Worm (Caenorhabditis elegans): ENCODE results near the gene W02D7.4.

DNA sequence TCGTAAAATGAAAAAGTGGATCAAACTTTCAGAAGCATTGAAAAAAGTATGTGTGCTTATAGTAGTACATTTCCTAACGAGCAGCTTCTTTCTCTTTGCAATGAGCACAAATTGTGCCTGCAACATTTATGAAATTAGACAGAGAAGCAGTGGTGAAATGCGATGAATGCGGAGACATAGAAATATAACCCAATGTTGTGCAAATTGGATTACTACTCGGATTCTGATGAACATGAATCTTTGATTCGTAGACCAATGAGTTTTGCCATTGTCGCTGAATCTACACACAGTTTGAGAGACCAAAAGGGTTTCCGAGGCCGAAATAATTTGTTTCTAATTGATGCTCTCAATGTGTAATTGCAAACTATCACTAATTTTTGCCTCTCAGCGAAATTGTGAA, 43.5 kb downstream of the W02D7.4 start:
- TF ChIP-seq tab-1 (GFP tag; IDR thresholded peaks at IDR 0.05) = no peak
- no peak for TF ChIP-seq klf-2 (GFP tag; conservative IDR thresholded peaks at IDR 0.05)
- TF ChIP-seq med-1 (GFP tag; optimal IDR thresholded peaks at IDR 0.05; ENCODE audit: insufficient read depth) = no peak
- no peak for TF ChIP-seq ref-1 (GFP tag; conservative IDR thresholded peaks at IDR 0.05)
- no peak for TF ChIP-seq ztf-29 (GFP tag; IDR thresholded peaks at IDR 0.05)
- no peak for TF ChIP-seq cog-1 (tag; optimal IDR thresholded peaks at IDR 0.05)
- TF ChIP-seq T22C8.4 (GFP tag; IDR thresholded peaks at IDR 0.05) = no peak
